Worm (Caenorhabditis elegans): ENCODE measurements around the gene pfk-1.1.

pfk-1.1 gene

DNA sequence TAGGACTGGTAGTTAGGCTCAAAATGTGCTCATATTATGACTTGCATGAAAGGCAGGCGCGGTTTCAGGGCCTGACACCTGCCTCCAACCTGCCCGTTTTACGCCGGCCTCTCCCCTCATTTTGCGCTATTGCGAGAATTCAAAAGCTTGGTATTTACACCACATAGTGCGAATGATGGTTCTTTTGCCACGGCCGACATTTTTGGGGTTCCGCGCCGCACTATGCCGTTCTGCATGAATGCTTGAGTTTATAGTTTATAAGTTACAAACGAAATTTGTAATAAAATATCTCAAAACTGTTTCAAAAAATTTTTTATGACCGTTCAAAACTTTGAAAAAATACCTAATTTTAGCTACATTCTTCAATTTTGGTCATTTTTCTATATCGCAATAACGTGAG, 37.4 kb downstream of the pfk-1.1 start:
- TF ChIP-seq nhr-25 (tag; optimal IDR thresholded peaks at IDR 0.05): no peak
- TF ChIP-seq snpc-4 (tag; optimal IDR thresholded peaks at IDR 0.05): peak; percentile 7

- TF ChIP-seq nhr-129 (tag; optimal IDR thresholded peaks at IDR 0.05) (no peak), elt-3 (tag; optimal IDR thresholded peaks at IDR 0.05) (no peak), C34F6.9 (tag; optimal IDR thresholded peaks at IDR 0.05) (no peak), zag-1 (tag; optimal IDR thresholded peaks at IDR 0.05) (no peak), sma-9 (GFP tag; optimal IDR thresholded peaks at IDR 0.05) (no peak), sma-9 (tag; optimal IDR thresholded peaks at IDR 0.05) (no peak), F13H6.1 (tag; optimal IDR thresholded peaks at IDR 0.05) (no peak), nhr-25 (tag; optimal IDR thresholded peaks at IDR 0.05) (no peak), gmeb-1 (tag; optimal IDR thresholded peaks at IDR 0.05) (no peak), mbf-1 (tag; optimal IDR thresholded peaks at IDR 0.05) (no peak), alr-1 (tag; optimal IDR thresholded peaks at IDR 0.05) (no peak), ceh-82 (tag; optimal IDR thresholded peaks at IDR 0.05) (no peak), egl-27 (tag; optimal IDR thresholded peaks at IDR 0.05) (no peak), blmp-1 (tag; optimal IDR thresholded peaks at IDR 0.05; ENCODE audit: insufficient read depth) (no peak), nhr-11 (tag; optimal IDR thresholded peaks at IDR 0.05) (no peak)
These were observed 41.0 kb downstream of the pfk-1.1 start, which contains the start of gene nspg-5 for ce11 chrX:2981715-2982114. Gene nspg-5 (plus strand): TSS chrX:2982015.

DNA sequence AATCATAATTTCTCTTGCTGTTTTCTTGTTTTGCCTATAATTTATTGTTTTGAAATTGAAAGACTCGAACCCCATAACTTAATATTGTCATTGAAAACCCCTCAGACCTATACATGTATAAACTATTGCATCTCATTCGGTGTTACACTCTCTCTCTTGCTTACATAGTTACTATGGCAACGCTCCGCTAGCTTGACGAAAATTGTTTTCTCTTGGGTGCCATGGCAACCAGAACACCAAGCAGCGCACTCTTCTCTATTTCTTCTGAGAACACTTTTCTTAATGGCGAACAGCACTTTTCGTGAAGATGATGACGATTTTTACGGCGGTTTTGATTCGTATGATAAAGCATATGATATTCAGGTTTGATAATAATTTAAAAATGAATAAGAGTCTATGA, 43.3 kb downstream of the pfk-1.1 start, which contains the start of gene osm-5:
TSS of gene osm-5 (plus strand) at position 268 of the 400 bp plus-strand sequence.
- TF ChIP-seq nhr-21 (tag; optimal IDR thresholded peaks at IDR 0.05) (no peak), skn-1 (tag; optimal IDR thresholded peaks at IDR 0.05) (no peak), nhr-129 (tag; optimal IDR thresholded peaks at IDR 0.05) (no peak), nhr-6 (tag; optimal IDR thresholded peaks at IDR 0.05) (no peak), nhr-25 (tag; optimal IDR thresholded peaks at IDR 0.05) (no peak), nhr-77 (tag; optimal IDR thresholded peaks at IDR 0.05) (no peak)

- TF ChIP-seq mab-5 (tag; optimal IDR thresholded peaks at IDR 0.05): no peak
- TF ChIP-seq nhr-12 (tag; optimal IDR thresholded peaks at IDR 0.05): no peak
- TF ChIP-seq ztf-4 (tag; optimal IDR thresholded peaks at IDR 0.05): no peak
- no peak for TF ChIP-seq nhr-77 (tag; optimal IDR thresholded peaks at IDR 0.05)
- TF ChIP-seq C34F6.9 (tag; optimal IDR thresholded peaks at IDR 0.05): no peak
- TF ChIP-seq lin-13 (GFP tag; optimal IDR thresholded peaks at IDR 0.05): no peak
- TF ChIP-seq crh-2 (tag; optimal IDR thresholded peaks at IDR 0.05): no peak
- no peak for TF ChIP-seq nhr-10 (tag; optimal IDR thresholded peaks at IDR 0.05)
- TF ChIP-seq blmp-1 (tag; optimal IDR thresholded peaks at IDR 0.05; ENCODE audit: insufficient read depth): no peak
- no peak for TF ChIP-seq alr-1 (tag; optimal IDR thresholded peaks at IDR 0.05)
- no peak for TF ChIP-seq unc-39 (tag; optimal IDR thresholded peaks at IDR 0.05)
- no peak for TF ChIP-seq ceh-82 (tag; optimal IDR thresholded peaks at IDR 0.05)
These were observed 49.5 kb downstream of the pfk-1.1 start for ce11 chrX:2990145-2990544.

Data from whole organism, L2 larva.